Worm (Caenorhabditis elegans): ENCODE results near the gene F47G3.3.

The F47G3.3 gene

DNA sequence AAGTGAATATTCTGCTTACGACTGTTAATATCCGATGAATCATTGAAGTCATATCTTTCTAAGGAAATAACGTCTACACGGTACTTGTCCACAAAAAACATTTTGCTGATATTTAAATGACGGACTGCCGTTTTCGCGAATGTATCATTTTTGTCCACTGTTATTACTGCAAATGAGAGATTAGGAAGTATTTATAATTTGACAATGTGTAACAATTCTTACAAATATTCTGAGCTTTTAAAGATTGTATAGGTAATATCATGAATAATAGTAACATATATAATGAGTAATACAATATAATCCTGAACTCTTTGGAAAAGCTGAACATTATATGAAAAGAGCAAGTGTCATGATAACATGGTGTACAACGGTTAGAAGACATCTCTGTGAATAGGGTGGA is 44.0 kb downstream of the F47G3.3 start, which contains the start of gene glr-7:
TSS of gene glr-7 (minus strand) at position 101 of the 400 bp plus-strand sequence.
- TF ChIP-seq tra-4 (tag; optimal IDR thresholded peaks at IDR 0.05), result no peak
- no peak for TF ChIP-seq hnd-1 (tag; optimal IDR thresholded peaks at IDR 0.05)
- no peak for TF ChIP-seq ama-1 (optimal IDR thresholded peaks at IDR 0.05)
- no peak for TF ChIP-seq F13C5.2 (tag; optimal IDR thresholded peaks at IDR 0.05)
- no peak for TF ChIP-seq sea-1 (GFP tag; conservative IDR thresholded peaks at IDR 0.05)
- no peak for TF ChIP-seq aly-1 (tag; optimal IDR thresholded peaks at IDR 0.05)
- TF ChIP-seq pes-1 (GFP tag; IDR thresholded peaks at IDR 0.05), result no peak
- no peak for TF ChIP-seq scrt-1 (GFP tag; IDR thresholded peaks at IDR 0.05)
- no peak for TF ChIP-seq ceh-13 (GFP tag; optimal IDR thresholded peaks at IDR 0.05)
- no peak for TF ChIP-seq tbx-11 (GFP tag; IDR thresholded peaks at IDR 0.05)
- TF ChIP-seq flt-1 (GFP tag; IDR thresholded peaks at IDR 0.05), result no peak
- TF ChIP-seq ets-7 (tag; optimal IDR thresholded peaks at IDR 0.05), result no peak
- no peak for TF ChIP-seq hmbx-1 (tag; optimal IDR thresholded peaks at IDR 0.05)
- no peak for TF ChIP-seq ceh-36 (tag; optimal IDR thresholded peaks at IDR 0.05)

DNA sequence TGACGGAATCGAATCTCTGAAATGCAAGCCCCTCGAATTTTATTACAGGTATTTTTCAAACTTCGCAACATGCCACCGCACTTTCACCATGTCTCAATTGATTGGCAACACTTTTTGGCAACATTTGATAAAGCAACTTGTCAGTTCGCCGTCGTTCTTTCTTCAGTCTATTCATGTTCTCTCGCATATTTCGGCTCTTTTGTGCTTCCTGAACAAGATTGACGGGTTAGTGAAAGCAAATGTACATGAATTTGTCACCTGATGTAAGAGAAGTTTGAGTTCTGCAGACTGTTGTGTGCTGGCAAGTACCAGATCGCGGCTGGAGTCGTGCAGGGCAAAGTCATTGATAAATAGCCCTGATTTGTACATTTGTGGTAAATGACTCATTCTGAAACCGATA is 46.3 kb downstream of the F47G3.3 start:
- TF ChIP-seq tra-4 (tag; optimal IDR thresholded peaks at IDR 0.05), result no peak
- TF ChIP-seq aly-1 (tag; optimal IDR thresholded peaks at IDR 0.05), result no peak
- no peak for TF ChIP-seq tbx-11 (GFP tag; IDR thresholded peaks at IDR 0.05)
- TF ChIP-seq scrt-1 (GFP tag; IDR thresholded peaks at IDR 0.05), result no peak
- no peak for TF ChIP-seq ets-7 (tag; optimal IDR thresholded peaks at IDR 0.05)
- TF ChIP-seq pes-1 (GFP tag; IDR thresholded peaks at IDR 0.05), result no peak
- no peak for TF ChIP-seq hmbx-1 (tag; optimal IDR thresholded peaks at IDR 0.05)
- no peak for TF ChIP-seq ama-1 (optimal IDR thresholded peaks at IDR 0.05)
- no peak for TF ChIP-seq sea-1 (GFP tag; conservative IDR thresholded peaks at IDR 0.05)
- no peak for TF ChIP-seq tbx-37 (GFP tag; conservative IDR thresholded peaks at IDR 0.05)

DNA sequence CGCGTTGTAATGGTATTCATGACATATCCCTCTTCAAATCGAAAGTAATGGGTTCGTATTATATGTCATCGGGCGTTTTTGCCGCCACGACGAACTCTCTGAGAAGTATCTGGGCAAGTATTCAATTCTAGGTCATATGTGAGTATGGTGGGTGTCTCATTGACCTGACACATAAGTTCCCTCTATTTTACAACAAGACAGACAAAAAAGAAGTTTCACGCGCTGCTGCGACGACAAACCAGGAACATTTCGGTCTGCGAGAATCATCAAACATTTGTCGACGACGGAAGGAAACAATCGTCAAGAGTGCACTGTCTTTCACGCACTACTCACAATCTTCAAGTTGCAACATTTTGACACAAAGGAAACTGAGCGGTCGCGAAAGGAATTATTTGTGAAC is 49.5 kb downstream of the F47G3.3 start:
- no peak for TF ChIP-seq ceh-36 (tag; optimal IDR thresholded peaks at IDR 0.05)
- TF ChIP-seq scrt-1 (GFP tag; IDR thresholded peaks at IDR 0.05), result no peak
- no peak for TF ChIP-seq sea-1 (GFP tag; conservative IDR thresholded peaks at IDR 0.05)
- no peak for TF ChIP-seq aly-1 (tag; optimal IDR thresholded peaks at IDR 0.05)
- no peak for TF ChIP-seq pes-1 (GFP tag; IDR thresholded peaks at IDR 0.05)
- no peak for TF ChIP-seq B0310.2 (tag; optimal IDR thresholded peaks at IDR 0.05)
- TF ChIP-seq ets-7 (tag; optimal IDR thresholded peaks at IDR 0.05), result no peak
- no peak for TF ChIP-seq tbx-37 (GFP tag; conservative IDR thresholded peaks at IDR 0.05)
- no peak for TF ChIP-seq flt-1 (GFP tag; IDR thresholded peaks at IDR 0.05)
- no peak for TF ChIP-seq hmbx-1 (tag; optimal IDR thresholded peaks at IDR 0.05)
- TF ChIP-seq hnd-1 (tag; optimal IDR thresholded peaks at IDR 0.05), result no peak
- TF ChIP-seq ama-1 (optimal IDR thresholded peaks at IDR 0.05), result no peak
- TF ChIP-seq ceh-13 (GFP tag; optimal IDR thresholded peaks at IDR 0.05), result no peak
- no peak for TF ChIP-seq F13C5.2 (tag; optimal IDR thresholded peaks at IDR 0.05)
- TF ChIP-seq tra-4 (tag; optimal IDR thresholded peaks at IDR 0.05), result no peak
- TF ChIP-seq tbx-11 (GFP tag; IDR thresholded peaks at IDR 0.05), result no peak
- no peak for TF ChIP-seq hmg-4 (GFP tag; optimal IDR thresholded peaks at IDR 0.05)

DNA sequence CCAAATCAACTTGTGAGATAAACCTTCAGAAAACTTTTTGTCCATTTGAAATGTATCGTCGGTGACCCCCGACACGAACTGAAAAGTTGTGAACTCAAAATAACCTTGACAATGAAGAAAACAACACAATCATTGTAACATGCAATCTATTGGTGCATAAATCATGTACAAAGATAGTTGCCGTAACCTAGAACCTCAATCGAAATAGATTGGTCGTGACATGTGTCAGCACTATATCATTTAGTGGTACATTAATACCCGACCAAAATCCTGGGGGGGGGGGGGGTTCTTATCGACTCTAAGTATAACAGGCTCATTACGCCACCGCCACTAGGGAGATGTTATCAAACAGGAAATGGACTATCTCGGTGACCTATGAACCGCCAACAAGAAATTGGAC is 51.1 kb downstream of the F47G3.3 start:
- TF ChIP-seq sea-1 (GFP tag; conservative IDR thresholded peaks at IDR 0.05), result no peak
- TF ChIP-seq hnd-1 (tag; optimal IDR thresholded peaks at IDR 0.05), result no peak
- TF ChIP-seq ama-1 (optimal IDR thresholded peaks at IDR 0.05), result no peak
- TF ChIP-seq tbx-37 (GFP tag; conservative IDR thresholded peaks at IDR 0.05), result no peak
- TF ChIP-seq tra-4 (tag; optimal IDR thresholded peaks at IDR 0.05), result no peak

DNA sequence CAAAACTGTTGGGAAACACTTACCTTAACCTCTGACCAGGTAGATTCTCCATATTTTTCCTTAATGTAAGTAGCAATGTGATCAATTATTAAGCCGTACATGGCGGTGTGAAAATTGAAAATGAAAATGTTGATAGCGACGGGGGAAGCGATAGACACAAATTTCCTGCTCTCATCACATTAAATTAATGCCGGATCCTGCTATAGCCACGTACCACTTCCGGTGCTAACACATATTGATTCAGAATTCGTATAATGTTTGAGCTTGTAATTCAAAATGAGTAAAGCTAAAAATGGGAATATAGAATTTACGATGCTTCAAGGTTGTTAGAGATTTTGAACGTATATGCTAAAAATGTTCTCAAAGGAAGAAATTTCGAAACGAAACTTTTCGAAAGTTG is 51.6 kb downstream of the F47G3.3 start, which contains the start of gene gcy-31:
TSS of gene gcy-31 (minus strand) at position 101 of the 400 bp plus-strand sequence.
- no peak for TF ChIP-seq hmbx-1 (tag; optimal IDR thresholded peaks at IDR 0.05)
- TF ChIP-seq ets-7 (tag; optimal IDR thresholded peaks at IDR 0.05), result no peak
- TF ChIP-seq ama-1 (optimal IDR thresholded peaks at IDR 0.05), result no peak
- no peak for TF ChIP-seq ceh-13 (GFP tag; optimal IDR thresholded peaks at IDR 0.05)
- no peak for TF ChIP-seq sea-1 (GFP tag; conservative IDR thresholded peaks at IDR 0.05)
- TF ChIP-seq ceh-36 (tag; optimal IDR thresholded peaks at IDR 0.05), result no peak

All from whole organism, early embryonic.